Fruit fly (Drosophila melanogaster): Measurements from ENCODE around the gene loco.

The loco gene

dm6 chr3R:22626842-22627392 lies 12.3 kb downstream of the loco start (continued):
- TF ChIP-seq HLH4C (GFP tag; IDR thresholded peaks at IDR 0.05; ENCODE audit: partially characterized antibody) (no peak), zfh1 (GFP tag; IDR thresholded peaks at IDR 0.05) (peak; percentile 34; the same call in 1 of the 3 replicates), CG6683 (GFP tag; optimal IDR thresholded peaks at IDR 0.05) (peak; percentile 59), pan (optimal IDR thresholded peaks at IDR 0.05) (no peak), pan (GFP tag; optimal IDR thresholded peaks at IDR 0.05 in 1 of 2, IDR thresholded peaks at IDR 0.05 in 1 of 2) (peak in 1 of 2 experiments; percentile 36), grn (GFP tag; optimal IDR thresholded peaks at IDR 0.05) (peak; percentile 40), unpg (GFP tag; optimal IDR thresholded peaks at IDR 0.05) (peak; percentile 49), CG10209 (GFP tag; optimal IDR thresholded peaks at IDR 0.05) (peak; percentile 64), CG17361 (GFP tag; IDR thresholded peaks at IDR 0.05) (no peak), dpn (GFP tag; optimal IDR thresholded peaks at IDR 0.05) (no peak), jigr1 (GFP tag; IDR thresholded peaks at IDR 0.05) (no peak), CG17186 (GFP tag; optimal IDR thresholded peaks at IDR 0.05) (no peak), sug (tag; optimal IDR thresholded peaks at IDR 0.05) (peak; percentile 44), corto (GFP tag; optimal IDR thresholded peaks at IDR 0.05) (no peak), Hey (tag; optimal IDR thresholded peaks at IDR 0.05) (peak; percentile 21), vnd (GFP tag; IDR thresholded peaks at IDR 0.05; ENCODE audit: partially characterized antibody) (no peak), odd (GFP tag; optimal IDR thresholded peaks at IDR 0.05) (peak; percentile 69), exex (tag; optimal IDR thresholded peaks at IDR 0.05) (peak; percentile 38), Blimp-1 (GFP tag; optimal IDR thresholded peaks at IDR 0.05) (peak; percentile 42), CG16779 (GFP tag; IDR thresholded peaks at IDR 0.05) (no peak), CG13424 (tag; optimal IDR thresholded peaks at IDR 0.05) (peak; percentile 37), Oli (tag; optimal IDR thresholded peaks at IDR 0.05) (no peak), D (optimal IDR thresholded peaks at IDR 0.05) (peak; percentile 49), D (GFP tag; optimal IDR thresholded peaks at IDR 0.05) (peak; percentile 65), Elba2 (GFP tag; optimal IDR thresholded peaks at IDR 0.05) (peak; percentile 66), Hmx (GFP tag; optimal IDR thresholded peaks at IDR 0.05) (no peak), CG10462 (GFP tag; optimal IDR thresholded peaks at IDR 0.05) (no peak), CrebB (tag; optimal IDR thresholded peaks at IDR 0.05) (peak; percentile 79), wek (GFP tag; optimal IDR thresholded peaks at IDR 0.05) (peak; percentile 83), fd102C (GFP tag; optimal IDR thresholded peaks at IDR 0.05) (no peak), klu (GFP tag; IDR thresholded peaks at IDR 0.05) (peak; percentile 40; the same call in 1 of the 2 replicates), CG15696 (tag; optimal IDR thresholded peaks at IDR 0.05) (peak; percentile 31), Rfx (GFP tag; IDR thresholded peaks at IDR 0.05) (no peak; the same call in 1 of the 2 replicates), emc (GFP tag; optimal IDR thresholded peaks at IDR 0.05) (no peak), CG18476 (GFP tag; optimal IDR thresholded peaks at IDR 0.05) (no peak), CG32532 (GFP tag; IDR thresholded peaks at IDR 0.05) (no peak), dimm (GFP tag; IDR thresholded peaks at IDR 0.05) (no peak), CG4360 (GFP tag; IDR thresholded peaks at IDR 0.05) (peak; percentile 78; the same call in 1 of the 2 replicates), CG8478 (optimal IDR thresholded peaks at IDR 0.05) (no peak), CG4820 (GFP tag; optimal IDR thresholded peaks at IDR 0.05) (no peak), CG34422 (GFP tag; IDR thresholded peaks at IDR 0.05) (peak; percentile 67; the same call in 1 of the 3 replicates), CG13624 (GFP tag; optimal IDR thresholded peaks at IDR 0.05) (peak; percentile 31), Dbx (GFP tag; IDR thresholded peaks at IDR 0.05) (0 out of 3 replicates have a peak, but pooled peaks have one; percentile 21), knrl (GFP tag; IDR thresholded peaks at IDR 0.05; ENCODE audit: partially characterized antibody) (no peak), chif (GFP tag; optimal IDR thresholded peaks at IDR 0.05) (no peak), CG7839 (tag; optimal IDR thresholded peaks at IDR 0.05) (peak; percentile 25), gfzf (GFP tag; optimal IDR thresholded peaks at IDR 0.05) (no peak), CG10565 (GFP tag; optimal IDR thresholded peaks at IDR 0.05) (no peak), CG12104 (GFP tag; optimal IDR thresholded peaks at IDR 0.05) (peak; percentile 52), scrt (GFP tag; optimal IDR thresholded peaks at IDR 0.05) (no peak), CG17912 (GFP tag; optimal IDR thresholded peaks at IDR 0.05) (no peak)
